Worm (Caenorhabditis elegans): ENCODE data around the gene acl-7.

DNA sequence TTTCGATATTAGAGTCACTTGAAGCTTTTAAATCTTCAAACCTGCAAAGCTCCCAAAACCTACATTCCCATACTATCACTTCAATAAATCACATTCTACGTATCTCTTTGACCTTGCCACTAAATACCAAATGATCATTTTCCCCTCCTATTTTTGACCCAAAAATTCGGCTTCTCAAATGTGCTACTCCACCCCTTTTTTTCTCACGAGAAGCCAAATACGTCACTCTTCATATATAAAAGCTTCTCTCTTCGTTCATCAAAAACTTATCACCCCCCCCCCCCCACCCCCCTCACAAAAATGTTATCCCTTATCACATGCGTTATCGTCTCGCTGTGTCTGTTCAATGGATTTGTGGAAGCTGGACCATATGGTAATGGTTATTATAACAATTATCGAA, 10.5 kb upstream of the acl-7 start, which contains the start of gene Y46G5A.38:
- TF ChIP-seq nhr-237 (tag; optimal IDR thresholded peaks at IDR 0.05) (no peak), tbx-8 (GFP tag; optimal IDR thresholded peaks at IDR 0.05) (no peak), unc-39 (tag; optimal IDR thresholded peaks at IDR 0.05) (no peak), blmp-1 (tag; optimal IDR thresholded peaks at IDR 0.05) (no peak), lin-32 (GFP tag; optimal IDR thresholded peaks at IDR 0.05) (no peak), snpc-4 (tag; optimal IDR thresholded peaks at IDR 0.05) (no peak), lin-13 (tag; optimal IDR thresholded peaks at IDR 0.05) (no peak), unc-62 (GFP tag; optimal IDR thresholded peaks at IDR 0.05) (no peak)

Measured in whole organism, mixed stage, embryonic.